Fruit fly (Drosophila melanogaster): ENCODE results near the gene aly.
A peak's percentile ranks its signal among the peaks of the same experiment; 100 is the strongest.

The aly gene

DNA sequence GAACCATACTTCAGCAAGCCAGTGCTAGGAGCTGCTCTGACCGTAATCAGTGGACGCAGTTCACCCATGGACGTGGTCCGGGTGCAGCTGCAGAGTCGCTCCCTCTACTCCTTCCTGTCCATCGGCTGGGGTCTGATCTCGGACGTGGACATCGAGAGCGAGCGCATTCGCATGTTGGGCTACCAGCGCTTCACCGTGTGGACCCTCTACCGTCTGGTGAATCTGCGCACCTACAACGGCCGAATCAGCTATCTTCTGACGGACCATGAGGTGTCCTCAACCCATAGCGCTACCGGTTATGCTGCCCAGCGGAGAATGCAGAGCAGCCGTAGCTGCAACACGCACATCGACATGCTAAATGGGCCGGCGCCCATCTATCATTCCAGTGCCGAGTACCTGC lies 22.3 kb upstream of the aly start:
- TF ChIP-seq noc (tag; optimal IDR thresholded peaks at IDR 0.05): no peak

- peak; percentile 93 for TF ChIP-seq noc (tag; optimal IDR thresholded peaks at IDR 0.05)
Observed at dm6 chr3L:3046325-3047156, 20.2 kb upstream of the aly start, which contains the start of the genes scramb2 and Sk2. scramb2 (minus strand) TSS chr3L:3046812. Sk2 (plus strand) TSS chr3L:3047087.

DNA sequence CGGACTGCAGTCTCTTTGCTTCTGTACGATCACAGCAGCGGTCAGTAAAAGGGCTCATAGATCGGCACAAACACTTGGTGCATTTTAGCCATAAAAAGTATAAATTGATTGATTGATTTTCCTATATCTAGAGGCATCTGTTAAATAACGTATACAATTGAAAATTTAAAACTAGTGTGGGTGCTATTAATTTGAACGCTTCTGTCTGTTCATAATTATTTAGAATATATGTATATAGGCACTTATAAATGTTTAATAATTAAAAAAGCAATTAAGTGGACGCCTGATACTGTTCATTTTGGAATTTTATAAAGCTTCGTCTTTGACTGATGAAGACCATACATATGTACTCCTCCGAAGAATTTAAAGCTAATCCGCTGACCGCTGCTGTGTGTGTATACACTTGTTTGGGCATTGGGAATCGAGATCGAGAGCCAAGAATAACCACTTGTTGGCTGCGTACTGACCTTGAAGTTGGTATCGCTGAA lies 19.0 kb upstream of the aly start:
- TF ChIP-seq noc (tag; optimal IDR thresholded peaks at IDR 0.05): peak; percentile 73

dm6 chr3L:3042150-3043049 lies 16.1 kb upstream of the aly start, which contains the start of gene Prx4:
Prx4 (plus strand) TSS chr3L:3042359.
- peak; percentile 82 for TF ChIP-seq noc (tag; optimal IDR thresholded peaks at IDR 0.05)

dm6 chr3L:3037822-3038563 lies 11.7 kb upstream of the aly start:
- peak; percentile 22 for TF ChIP-seq noc (tag; optimal IDR thresholded peaks at IDR 0.05)

- TF ChIP-seq noc (tag; optimal IDR thresholded peaks at IDR 0.05): no peak
Observed at dm6 chr3L:3036951-3037586, 10.7 kb upstream of the aly start.

DNA sequence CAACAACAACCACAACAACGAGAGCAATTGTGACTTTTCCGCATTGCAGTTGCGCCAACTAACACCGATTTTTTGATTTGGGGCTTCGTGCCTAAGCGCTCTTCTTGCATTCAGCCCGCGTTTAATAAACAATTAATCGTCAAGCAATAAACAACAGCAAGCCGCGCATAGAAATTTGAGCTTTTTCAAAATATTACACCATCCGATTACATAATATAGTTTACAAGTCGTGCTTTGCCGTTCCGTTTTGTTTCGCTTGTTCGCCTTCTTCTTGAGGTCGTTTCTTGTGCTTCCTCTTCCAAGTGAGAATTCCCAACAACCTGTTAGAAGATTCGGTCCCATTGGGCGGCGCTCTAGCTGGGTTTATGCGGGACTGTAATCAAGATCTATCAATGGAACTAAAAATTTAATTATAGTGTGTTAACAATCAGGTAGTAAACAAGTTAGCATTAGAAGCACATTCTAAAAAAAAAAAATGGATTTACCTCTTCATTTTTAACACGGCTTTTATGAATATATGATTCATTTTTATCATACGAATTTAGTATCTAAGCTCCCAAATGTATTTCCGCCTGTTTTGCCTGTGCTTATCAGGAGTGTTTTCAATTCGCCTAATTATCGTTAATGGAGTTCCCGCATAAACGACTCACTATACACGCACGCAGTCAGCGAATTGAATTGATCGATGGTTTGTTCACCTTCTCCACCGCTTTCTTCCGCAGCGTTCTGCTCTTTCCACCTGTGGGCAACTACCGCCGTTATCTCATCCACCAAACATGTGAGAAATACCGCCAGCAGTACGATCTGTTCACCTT lies 9.7 kb upstream of the aly start:
- peak; percentile 95 for TF ChIP-seq noc (tag; optimal IDR thresholded peaks at IDR 0.05)

- no peak for TF ChIP-seq noc (tag; optimal IDR thresholded peaks at IDR 0.05)
Observed at dm6 chr3L:3034779-3035643, 8.7 kb upstream of the aly start, which contains the start of gene CG2162. CG2162 (plus strand) TSS chr3L:3035196.

DNA sequence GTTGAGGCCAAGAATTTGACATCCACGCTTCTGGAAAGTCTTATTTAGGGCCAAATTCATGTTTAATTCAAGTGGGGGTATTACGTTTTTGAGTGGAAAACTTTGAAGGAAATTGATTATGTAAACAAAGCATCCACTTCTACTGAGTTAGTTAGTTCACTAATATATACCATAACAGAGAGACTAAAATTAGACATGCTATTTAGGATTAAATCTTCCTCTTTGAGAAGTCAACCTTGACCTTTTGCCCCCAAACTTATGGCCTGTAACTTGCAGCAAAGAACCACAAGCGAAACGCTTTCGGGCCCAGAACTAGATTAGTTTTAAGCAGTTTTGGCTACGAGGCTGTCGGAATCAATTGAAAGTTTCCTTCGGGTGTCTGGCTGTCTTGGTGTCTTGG lies 9.2 kb downstream of the aly start, which contains the start of gene CG32487:
Gene CG32487, minus strand, starts transcription at position 101 of the 400 bp plus-strand sequence.
- no peak for TF ChIP-seq noc (tag; optimal IDR thresholded peaks at IDR 0.05)

DNA sequence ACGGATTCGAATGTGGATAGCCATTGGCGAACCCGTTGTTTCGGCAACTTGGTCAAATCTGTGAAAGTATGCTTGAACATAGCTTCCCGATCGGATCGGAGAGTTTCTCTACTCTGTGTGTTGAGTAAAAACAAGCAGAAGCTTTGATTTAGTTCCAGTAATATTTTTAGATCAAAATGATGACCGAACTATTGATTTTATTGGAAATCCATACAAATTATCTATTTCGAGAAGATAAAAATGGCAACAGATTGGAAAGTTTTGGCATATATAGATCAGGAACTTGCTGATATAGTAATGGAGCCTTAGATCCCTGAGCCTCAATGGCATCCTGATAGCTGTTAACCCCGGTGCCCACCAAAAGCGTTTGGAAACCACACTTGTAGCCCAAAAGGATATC lies 10.4 kb downstream of the aly start, which contains the start of gene CG32488:
Gene CG32488, minus strand, starts transcription at position 101 of the 400 bp plus-strand sequence.
- TF ChIP-seq noc (tag; optimal IDR thresholded peaks at IDR 0.05): no peak

- TF ChIP-seq noc (tag; optimal IDR thresholded peaks at IDR 0.05): no peak
Observed at dm6 chr3L:3013496-3013895, 12.8 kb downstream of the aly start.

DNA sequence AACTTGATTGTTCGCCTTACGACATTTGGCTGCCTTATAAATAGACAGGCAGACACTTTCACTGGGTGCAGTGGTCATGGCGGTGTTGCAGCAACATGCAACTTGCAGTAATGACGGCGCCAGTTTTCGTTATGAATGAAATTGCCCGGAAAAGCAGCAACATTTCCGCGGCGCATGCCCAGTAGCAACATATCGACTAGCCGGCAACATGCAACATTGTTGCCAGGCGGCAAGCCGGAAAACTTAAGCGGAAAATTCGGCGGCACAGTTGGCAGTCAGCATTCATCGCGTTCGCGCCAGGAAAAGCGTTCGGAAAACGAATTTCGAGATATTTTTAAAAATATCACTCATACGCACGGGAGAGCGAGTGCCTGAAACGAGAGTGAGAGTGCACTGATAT lies 24.9 kb downstream of the aly start, which contains the start of gene FMRFaR:
Gene FMRFaR, plus strand, starts transcription at position 272 of the 400 bp plus-strand sequence.
- TF ChIP-seq noc (tag; optimal IDR thresholded peaks at IDR 0.05): no peak

DNA sequence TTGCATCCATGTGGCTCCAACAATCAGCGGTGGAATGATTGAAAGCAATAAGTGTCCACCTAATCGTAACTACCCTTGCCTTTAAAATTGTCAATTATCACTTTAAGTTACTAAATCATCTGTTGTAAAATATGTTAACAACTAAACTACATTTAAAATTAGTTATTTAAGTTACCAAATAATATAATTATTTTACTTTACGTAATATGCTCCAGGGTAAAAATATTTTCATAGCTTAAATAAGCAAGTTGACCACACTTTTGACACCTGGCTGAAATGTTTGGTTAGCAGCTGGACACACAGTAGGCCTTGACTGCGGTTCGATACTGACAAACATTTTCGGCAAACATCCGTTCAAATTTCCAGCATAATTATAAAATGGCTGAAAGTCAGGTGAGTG lies 31.4 kb downstream of the aly start, which contains the start of gene CG2113:
Gene CG2113, plus strand, starts transcription at position 301 of the 400 bp plus-strand sequence.
- TF ChIP-seq noc (tag; optimal IDR thresholded peaks at IDR 0.05): no peak

Measured in whole organism, larva.